Worm (Caenorhabditis elegans) whole organism, L4/young adult: ENCODE data around the gene nep-17.

Source experiments
- W03F9.2 ChIP-seq: fragments of 150-350 bp; optimal IDR thresholded peaks from 2 replicates; lab custom pipeline; 2014; ENCODE audit warnings: missing biosample characterization, missing genetic modification characterization
- dao-5 ChIP-seq: sonication (generic microtip); optimal IDR thresholded peaks from 2 replicates; lab custom pipeline; 2016; ENCODE audit warnings: missing genotype, missing genetic modification characterization, moderate library complexity, missing compliant biosample characterization

DNA sequence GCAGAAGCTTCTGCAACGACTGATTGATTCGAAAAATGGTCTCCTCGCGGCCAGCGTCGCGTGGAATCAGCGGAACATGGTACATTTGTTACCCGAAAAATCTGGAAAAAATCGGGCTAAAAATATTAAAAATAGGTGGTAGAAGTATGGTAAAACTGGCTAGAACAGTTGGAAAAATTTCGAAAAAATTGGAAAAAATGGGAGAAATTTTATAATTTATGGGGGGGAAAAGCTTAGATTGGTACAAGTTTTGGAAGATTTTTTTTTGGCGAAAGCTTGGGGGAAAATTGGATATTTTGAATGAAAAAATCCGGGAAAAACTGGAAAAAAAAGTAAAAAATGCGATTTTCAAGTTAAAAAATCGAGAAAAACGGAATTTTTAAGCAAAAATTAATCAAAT, 39.9 kb downstream of the nep-17 start, which contains the start of gene ddl-2:
- TF ChIP-seq dao-5 (tag; lab: Kevin White, UChicago), result no peak
- no peak for TF ChIP-seq W03F9.2 (tag; lab: Kevin White, UChicago)
